Worm (Caenorhabditis elegans) whole organism, early embryonic: ENCODE data around the gene C05B5.12.

Source experiments
- F13C5.2 ChIP-seq: sonication (generic microtip); optimal IDR thresholded peaks from 2 replicates; lab custom pipeline; 2017; ENCODE audit warnings: mild to moderate bottlenecking, missing genetic modification characterization, inconsistent platforms, missing compliant biosample characterization
- aly-1 ChIP-seq: sonication (generic microtip); optimal IDR thresholded peaks from 2 replicates; lab custom pipeline; 2016; ENCODE audit warnings: missing genetic modification characterization, missing compliant biosample characterization
- ama-1 ChIP-seq: fragments of 150-350 bp; optimal IDR thresholded peaks from 2 replicates; lab custom pipeline; 2014
- ceh-36 ChIP-seq: sonication (generic microtip); optimal IDR thresholded peaks from 2 replicates; lab custom pipeline; 2016; ENCODE audit warnings: missing genetic modification characterization, inconsistent platforms, missing compliant biosample characterization
- ets-7 ChIP-seq: sonication (generic microtip); optimal IDR thresholded peaks from 2 replicates; lab custom pipeline; 2016; ENCODE audit warnings: missing genotype, missing genetic modification characterization, missing compliant biosample characterization
- flt-1 ChIP-seq: fragments of 200-800 bp; sonication (Bioruptor generic); IDR thresholded peaks from 2 replicates; pipeline ENCODE4 v1.3.6; 2022; ENCODE audit warnings: missing genetic modification characterization, missing compliant biosample characterization
- hmbx-1 ChIP-seq: sonication (generic microtip); optimal IDR thresholded peaks from 2 replicates; lab custom pipeline; 2016; ENCODE audit warnings: mild to moderate bottlenecking, missing genetic modification characterization, missing compliant biosample characterization
- hmg-4 ChIP-seq: fragments of 200-800 bp; sonication (Bioruptor generic); optimal IDR thresholded peaks from 2 replicates; lab custom pipeline; 2018; ENCODE audit warnings: mild to moderate bottlenecking, missing genetic modification characterization, missing compliant biosample characterization
- pes-1 ChIP-seq: fragments of 200-800 bp; sonication (Bioruptor generic); IDR thresholded peaks from 2 replicates; pipeline ENCODE4 v1.3.6; 2022; ENCODE audit warnings: missing genetic modification reagents, missing genetic modification characterization, missing compliant biosample characterization
- scrt-1 ChIP-seq: fragments of 200-800 bp; sonication (Bioruptor generic); IDR thresholded peaks from 2 replicates; pipeline ENCODE4 v1.3.6; 2022; ENCODE audit warnings: missing genetic modification characterization, missing compliant biosample characterization
- sea-1 ChIP-seq: fragments of 200-800 bp; sonication (Bioruptor generic); conservative IDR thresholded peaks from 2 replicates; pipeline ENCODE4 v1.3.6; 2022; ENCODE audit warnings: missing genetic modification characterization, missing compliant biosample characterization
- tbx-11 ChIP-seq: fragments of 200-800 bp; sonication (Bioruptor generic); IDR thresholded peaks from 2 replicates; pipeline ENCODE4 v1.3.6; 2022; ENCODE audit warnings: missing genetic modification characterization, missing compliant biosample characterization

DNA sequence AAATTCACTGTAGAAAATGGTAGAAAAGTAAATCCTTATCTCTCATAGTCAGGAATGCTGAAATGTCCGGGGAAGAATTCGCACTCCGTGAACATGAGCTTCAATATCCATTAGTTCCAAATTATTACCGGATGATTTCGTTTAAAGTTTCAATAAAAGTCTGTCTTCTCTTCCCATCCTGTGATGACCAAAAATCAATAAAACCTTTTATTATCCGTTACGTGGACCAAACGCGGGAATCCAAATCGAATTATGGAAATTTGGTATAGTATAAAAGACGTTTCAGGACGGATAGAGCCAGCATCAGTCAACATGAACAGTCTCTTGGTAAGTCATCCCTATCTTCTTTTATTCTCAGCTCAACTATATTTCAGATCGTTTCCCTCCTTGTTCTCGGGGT lies 17.0 kb downstream of the C05B5.12 start, which contains the start of gene C05B5.11:
- TF ChIP-seq sea-1, result no peak
- no peak for TF ChIP-seq scrt-1 (GFP tag; lab: Robert Waterston, UW)
- no peak for TF ChIP-seq hmbx-1 (tag; lab: Kevin White, UChicago)
- no peak for TF ChIP-seq ama-1 (lab: Kevin White, UChicago)
- no peak for TF ChIP-seq tbx-11 (GFP tag; lab: Robert Waterston, UW)
- TF ChIP-seq ets-7 (tag; lab: Kevin White, UChicago), result no peak
- no peak for TF ChIP-seq F13C5.2 (tag; lab: Kevin White, UChicago)
- no peak for TF ChIP-seq ceh-36
- no peak for TF ChIP-seq aly-1
- no peak for TF ChIP-seq hmg-4 (GFP tag; lab: Kevin White, UChicago)
- no peak for TF ChIP-seq flt-1 (GFP tag; lab: Robert Waterston, UW)
- no peak for TF ChIP-seq pes-1 (GFP tag; lab: Robert Waterston, UW)
